Worm (Caenorhabditis elegans): Measurements from ENCODE around the gene nspc-16.

The nspc-16 gene

DNA sequence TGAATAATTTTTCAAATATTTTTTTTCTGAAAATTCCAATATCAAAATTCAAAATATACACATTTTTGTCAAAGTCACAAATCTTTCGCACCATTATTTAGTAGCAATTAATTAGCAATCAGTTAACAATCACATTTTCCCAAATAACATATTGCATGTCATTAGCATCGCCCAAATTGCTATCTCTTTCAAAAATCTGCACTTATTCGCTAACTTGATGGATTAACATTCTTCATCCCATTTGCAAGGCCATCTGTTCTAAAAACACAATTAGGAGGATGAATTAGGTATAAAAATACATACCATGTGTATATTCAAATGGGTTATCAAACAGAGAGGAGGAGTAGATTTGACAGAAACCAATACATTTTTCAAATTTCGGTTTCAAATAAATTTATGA is 36.0 kb upstream of the nspc-16 start (continued):
- TF ChIP-seq pax-3 (tag; optimal IDR thresholded peaks at IDR 0.05) (no peak), mep-1 (tag; optimal IDR thresholded peaks at IDR 0.05) (peak; percentile 30), ztf-4 (tag; optimal IDR thresholded peaks at IDR 0.05) (no peak), aha-1 (tag; optimal IDR thresholded peaks at IDR 0.05) (no peak), ceh-82 (tag; optimal IDR thresholded peaks at IDR 0.05) (no peak), sup-37 (GFP tag; optimal IDR thresholded peaks at IDR 0.05) (no peak), unc-62 (GFP tag; optimal IDR thresholded peaks at IDR 0.05) (no peak), nhr-77 (tag; optimal IDR thresholded peaks at IDR 0.05) (no peak), unc-86 (tag; optimal IDR thresholded peaks at IDR 0.05) (no peak), lin-39 (tag; optimal IDR thresholded peaks at IDR 0.05) (peak; percentile 61), nhr-90 (tag; optimal IDR thresholded peaks at IDR 0.05; ENCODE audit: poor library complexity) (no peak), ceh-63 (GFP tag; optimal IDR thresholded peaks at IDR 0.05) (no peak), pqm-1 (tag; optimal IDR thresholded peaks at IDR 0.05) (no peak), swsn-7 (tag; optimal IDR thresholded peaks at IDR 0.05) (no peak), C04F5.9 (tag; optimal IDR thresholded peaks at IDR 0.05) (no peak), vab-15 (tag; optimal IDR thresholded peaks at IDR 0.05) (no peak), grh-1 (GFP tag; IDR thresholded peaks at IDR 0.05) (no peak), irx-1 (tag; optimal IDR thresholded peaks at IDR 0.05) (peak; percentile 51), tlp-1 (tag; optimal IDR thresholded peaks at IDR 0.05) (no peak), zag-1 (tag; optimal IDR thresholded peaks at IDR 0.05) (no peak), unc-98 (GFP tag; IDR thresholded peaks at IDR 0.05) (no peak)

DNA sequence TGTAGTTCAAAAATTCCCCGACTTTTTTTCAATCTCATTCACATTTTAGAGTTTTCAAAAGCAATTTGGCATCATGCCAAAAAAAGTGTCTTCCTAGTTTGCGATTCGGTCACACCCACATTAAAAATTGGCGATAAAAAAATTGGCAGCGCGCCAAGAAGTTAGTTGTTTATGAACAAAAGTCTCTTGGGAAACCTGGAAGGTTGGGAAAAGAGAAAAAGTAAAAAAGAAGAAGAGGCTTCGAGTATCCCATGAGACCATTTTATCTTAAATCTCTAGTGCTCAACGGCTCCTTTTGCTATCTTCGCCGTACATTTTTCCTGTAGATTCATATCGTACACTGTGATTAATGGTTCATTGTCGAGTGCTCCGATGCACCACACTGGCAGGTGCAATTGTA is 35.5 kb upstream of the nspc-16 start:
- no peak for TF ChIP-seq tbx-2 (tag; optimal IDR thresholded peaks at IDR 0.05)
- TF ChIP-seq sox-4 (tag; optimal IDR thresholded peaks at IDR 0.05) = no peak
- TF ChIP-seq tlp-1 (tag; optimal IDR thresholded peaks at IDR 0.05) = no peak
- TF ChIP-seq mef-2 (tag; optimal IDR thresholded peaks at IDR 0.05) = no peak
- TF ChIP-seq elt-2 (tag; optimal IDR thresholded peaks at IDR 0.05) = no peak
- TF ChIP-seq grh-1 (GFP tag; IDR thresholded peaks at IDR 0.05) = no peak
- no peak for TF ChIP-seq unc-62 (GFP tag; optimal IDR thresholded peaks at IDR 0.05)
- TF ChIP-seq ztf-4 (tag; optimal IDR thresholded peaks at IDR 0.05) = no peak

DNA sequence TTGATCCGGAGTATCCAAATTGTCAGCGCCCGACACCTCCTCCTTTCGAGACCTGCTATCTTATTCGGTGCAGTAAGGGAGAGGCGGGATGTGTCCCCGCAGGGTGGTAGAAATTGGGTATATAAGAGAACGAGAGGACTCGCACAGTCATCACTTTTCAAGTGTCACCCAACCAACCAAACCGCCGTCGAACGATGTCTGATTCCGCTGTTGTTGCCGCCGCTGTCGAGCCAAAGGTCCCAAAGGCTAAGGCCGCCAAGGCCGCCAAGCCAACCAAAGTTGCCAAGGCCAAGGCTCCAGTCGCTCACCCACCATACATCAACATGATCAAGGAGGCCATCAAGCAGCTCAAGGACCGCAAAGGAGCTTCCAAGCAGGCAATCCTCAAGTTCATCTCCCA is 33.4 kb upstream of the nspc-16 start, which contains the start of gene his-24:
Gene his-24, plus strand, starts transcription at position 150 of the 400 bp plus-strand sequence.
- TF ChIP-seq fos-1 (tag; optimal IDR thresholded peaks at IDR 0.05) = peak; percentile 12
- peak; percentile 64 for TF ChIP-seq irx-1 (tag; optimal IDR thresholded peaks at IDR 0.05)
- TF ChIP-seq snu-23 (GFP tag; optimal IDR thresholded peaks at IDR 0.05) = peak; percentile 73
- TF ChIP-seq F16B12.6 (tag; optimal IDR thresholded peaks at IDR 0.05) = peak; percentile 28
- peak; percentile 35 for TF ChIP-seq mep-1 (tag; optimal IDR thresholded peaks at IDR 0.05)
- TF ChIP-seq pax-3 (tag; optimal IDR thresholded peaks at IDR 0.05) = peak; percentile 18
- TF ChIP-seq hlh-17 (GFP tag; optimal IDR thresholded peaks at IDR 0.05; ENCODE audit: borderline replicate concordance) = no peak
- TF ChIP-seq swsn-7 (tag; optimal IDR thresholded peaks at IDR 0.05) = peak; percentile 97
- TF ChIP-seq ceh-8 (GFP tag; optimal IDR thresholded peaks at IDR 0.05) = peak; percentile 52
- no peak for TF ChIP-seq Y116A8C.19 (tag; optimal IDR thresholded peaks at IDR 0.05; ENCODE audit: borderline replicate concordance)
- TF ChIP-seq nhr-85 (tag) = peak; percentile 85
- TF ChIP-seq nhr-11 (tag; optimal IDR thresholded peaks at IDR 0.05) = no peak
- TF ChIP-seq xbp-1 (tag; optimal IDR thresholded peaks at IDR 0.05) = peak; percentile 68
- peak; percentile 65 for TF ChIP-seq mab-9 (GFP tag; IDR thresholded peaks at IDR 0.05)
- no peak for TF ChIP-seq nhr-237 (tag; optimal IDR thresholded peaks at IDR 0.05)
- TF ChIP-seq nhr-47 (tag; optimal IDR thresholded peaks at IDR 0.05) = peak; percentile 87
- TF ChIP-seq ets-5 (GFP tag; IDR thresholded peaks at IDR 0.05) = no peak
- no peak for TF ChIP-seq nhr-76 (tag; optimal IDR thresholded peaks at IDR 0.05)
- TF ChIP-seq mef-2 (tag; optimal IDR thresholded peaks at IDR 0.05) = no peak
- TF ChIP-seq efl-3 (GFP tag; optimal IDR thresholded peaks at IDR 0.05) = peak; percentile 39
- TF ChIP-seq elt-2 (tag; optimal IDR thresholded peaks at IDR 0.05) = no peak
- peak; percentile 43 for TF ChIP-seq skn-1 (tag; optimal IDR thresholded peaks at IDR 0.05)
- TF ChIP-seq lin-35 (GFP tag; optimal IDR thresholded peaks at IDR 0.05) = peak; percentile 39 to 73
- TF ChIP-seq mdl-1 (tag; optimal IDR thresholded peaks at IDR 0.05) = peak in 1 of 2 experiments; percentile 46
- peak; percentile 89 for TF ChIP-seq lin-14 (GFP tag; optimal IDR thresholded peaks at IDR 0.05)
- peak; percentile 75 for TF ChIP-seq nhr-19 (GFP tag; conservative IDR thresholded peaks at IDR 0.05)
- peak; percentile 5 for TF ChIP-seq blmp-1 (tag; optimal IDR thresholded peaks at IDR 0.05)
- peak; percentile 52 for TF ChIP-seq lin-13 (GFP tag; optimal IDR thresholded peaks at IDR 0.05)
- peak; percentile 72 for TF ChIP-seq fkh-8 (tag; optimal IDR thresholded peaks at IDR 0.05)
- TF ChIP-seq efl-1 (optimal IDR thresholded peaks at IDR 0.05) = peak; percentile 46 to 48
- TF ChIP-seq efl-1 (GFP tag; optimal IDR thresholded peaks at IDR 0.05 in 1 of 2) = peak in 1 of 2 experiments; percentile 53
- peak; percentile 43 for TF ChIP-seq sup-37 (GFP tag; optimal IDR thresholded peaks at IDR 0.05)
- no peak for TF ChIP-seq zag-1 (tag; optimal IDR thresholded peaks at IDR 0.05)
